Fruit fly (Drosophila melanogaster): ENCODE measurements around the gene CG7166.

CG7166 gene

DNA sequence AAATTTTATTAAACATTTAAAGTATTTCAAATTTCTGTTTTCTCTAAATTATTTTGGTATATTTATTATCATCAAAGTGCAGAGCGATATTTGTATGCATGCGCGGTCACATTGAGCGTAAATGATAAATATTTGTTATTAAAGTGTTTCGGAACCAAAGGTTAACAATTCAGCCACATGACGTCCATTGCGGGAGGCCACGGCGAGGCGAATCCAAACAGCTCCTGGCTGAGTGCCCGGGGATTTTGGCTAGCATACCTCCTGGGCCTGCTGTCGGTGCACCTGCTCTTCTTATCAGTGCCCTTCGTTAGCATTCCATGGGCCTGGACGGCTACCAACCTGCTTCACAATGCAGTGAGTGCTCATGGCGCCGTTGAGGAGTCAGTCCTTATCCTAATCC, 9.8 kb upstream of the CG7166 start, which contains the start of gene ORMDL (continued):
- TF ChIP-seq Neu2 (GFP tag; optimal IDR thresholded peaks at IDR 0.05; ENCODE audit: borderline replicate concordance): no peak
- TF ChIP-seq Mes4 (GFP tag; optimal IDR thresholded peaks at IDR 0.05): no peak
- TF ChIP-seq ranshi (GFP tag; IDR thresholded peaks at IDR 0.05): no peak
- TF ChIP-seq sd (tag; optimal IDR thresholded peaks at IDR 0.05): peak; percentile 70
- no peak for TF ChIP-seq Fer2 (tag; optimal IDR thresholded peaks at IDR 0.05)
- no peak for TF ChIP-seq chinmo (GFP tag; IDR thresholded peaks at IDR 0.05; ENCODE audit: partially characterized antibody)
- TF ChIP-seq Meics (GFP tag; optimal IDR thresholded peaks at IDR 0.05): no peak
- peak; percentile 32 for TF ChIP-seq stwl (tag; optimal IDR thresholded peaks at IDR 0.05)
- peak; percentile 11; the same call in 1 of the 3 replicates for TF ChIP-seq CG34224 (GFP tag; IDR thresholded peaks at IDR 0.05; ENCODE audit: partially characterized antibody)
- TF ChIP-seq BEAF-32 (GFP tag; optimal IDR thresholded peaks at IDR 0.05): peak; percentile 38
- no peak for TF ChIP-seq ken (GFP tag; IDR thresholded peaks at IDR 0.05)
- TF ChIP-seq h (optimal IDR thresholded peaks at IDR 0.05): no peak
- 0 out of 3 replicates have a peak, but pooled peaks have one; percentile 18 for TF ChIP-seq ci (GFP tag; IDR thresholded peaks at IDR 0.05)
- TF ChIP-seq ara (GFP tag; IDR thresholded peaks at IDR 0.05): no peak
- TF ChIP-seq CG15514 (GFP tag; optimal IDR thresholded peaks at IDR 0.05): no peak
- TF ChIP-seq CG7963 (GFP tag; IDR thresholded peaks at IDR 0.05; ENCODE audit: partially characterized antibody): no peak
- TF ChIP-seq Elba2 (GFP tag; optimal IDR thresholded peaks at IDR 0.05): no peak
- no peak for TF ChIP-seq Blimp-1 (GFP tag; optimal IDR thresholded peaks at IDR 0.05)
- TF ChIP-seq MBD-R2 (GFP tag; IDR thresholded peaks at IDR 0.05): peak; percentile 78
- TF ChIP-seq CG9215 (GFP tag; IDR thresholded peaks at IDR 0.05): no peak
- no peak for TF ChIP-seq B-H2 (GFP tag; optimal IDR thresholded peaks at IDR 0.05)
- TF ChIP-seq phol (tag; optimal IDR thresholded peaks at IDR 0.05): peak; percentile 18
- no peak for TF ChIP-seq klu (GFP tag; IDR thresholded peaks at IDR 0.05)
- TF ChIP-seq CG13287 (GFP tag; IDR thresholded peaks at IDR 0.05; ENCODE audit: partially characterized antibody): peak; percentile 30; the same call in 1 of the 2 replicates
- peak; percentile 45; the same call in 1 of the 3 replicates for TF ChIP-seq CG34422 (GFP tag; IDR thresholded peaks at IDR 0.05)

dm6 chr3L:21634152-21634689, 8.8 kb upstream of the CG7166 start, which contains the start of gene MED1:
TSS of gene MED1 (minus strand) at chr3L:21634446.
- TF ChIP-seq ssp (GFP tag; IDR thresholded peaks at IDR 0.05) (peak; percentile 93), abd-A (tag; optimal IDR thresholded peaks at IDR 0.05) (no peak), CG6272 (GFP tag; IDR thresholded peaks at IDR 0.05) (no peak), zen (tag; optimal IDR thresholded peaks at IDR 0.05) (peak; percentile 29), CG10321 (GFP tag; IDR thresholded peaks at IDR 0.05) (no peak), CG4617 (GFP tag; optimal IDR thresholded peaks at IDR 0.05; ENCODE audit: borderline replicate concordance) (peak; percentile 47), CG7786 (GFP tag; optimal IDR thresholded peaks at IDR 0.05) (no peak), phol (tag; optimal IDR thresholded peaks at IDR 0.05) (peak; percentile 99), CG9797 (GFP tag; optimal IDR thresholded peaks at IDR 0.05) (peak; percentile 73), CG18599 (GFP tag; optimal IDR thresholded peaks at IDR 0.05) (no peak), Rfx (GFP tag; IDR thresholded peaks at IDR 0.05) (peak; percentile 39; the same call in 1 of the 2 replicates), gce (GFP tag; IDR thresholded peaks at IDR 0.05) (no peak), Vsx1 (GFP tag; optimal IDR thresholded peaks at IDR 0.05) (no peak), CG14710 (tag; optimal IDR thresholded peaks at IDR 0.05) (peak; percentile 27), CG10979 (tag; optimal IDR thresholded peaks at IDR 0.05) (peak; percentile 0), CG17385 (GFP tag; optimal IDR thresholded peaks at IDR 0.05) (no peak), GATAe (GFP tag; conservative IDR thresholded peaks at IDR 0.05) (no peak), CG11456 (GFP tag; IDR thresholded peaks at IDR 0.05) (no peak), Sry-δ (GFP tag; optimal IDR thresholded peaks at IDR 0.05) (peak; percentile 26), MESR4 (GFP tag; optimal IDR thresholded peaks at IDR 0.05) (peak; percentile 89), E2f2 (GFP tag; IDR thresholded peaks at IDR 0.05) (peak; percentile 31; the same call in 1 of the 2 replicates), CG15514 (GFP tag; optimal IDR thresholded peaks at IDR 0.05) (peak; percentile 49), CG13296 (GFP tag; optimal IDR thresholded peaks at IDR 0.05) (no peak), Dref (GFP tag; IDR thresholded peaks at IDR 0.05) (no peak), Oaz (GFP tag; IDR thresholded peaks at IDR 0.05) (no peak), CG12659 (GFP tag; optimal IDR thresholded peaks at IDR 0.05) (peak; percentile 59), Chrac-16 (GFP tag; optimal IDR thresholded peaks at IDR 0.05) (no peak)

Measured in whole organism, embryonic.